Fruit fly (Drosophila melanogaster) whole organism, pupa: ENCODE measurements around the gene CG13062.

ENCODE experiments used
- CG15710 ChIP-seq: fragments of 200-800 bp; sonication (Bioruptor generic); optimal IDR thresholded peaks from 2 replicates; lab custom pipeline; 2018; ENCODE audit warnings: missing biosample characterization, mild to moderate bottlenecking, missing genetic modification characterization, moderate library complexity
- CG8159 ChIP-seq: fragments of 200-800 bp; sonication (Bioruptor generic); optimal IDR thresholded peaks from 3 replicates; lab custom pipeline; 2018; ENCODE audit warnings: missing biosample characterization, mild to moderate bottlenecking, missing genetic modification characterization, moderate library complexity
- CG9948 ChIP-seq: fragments of 200-800 bp; sonication (Bioruptor generic); optimal IDR thresholded peaks from 2 replicates; lab custom pipeline; 2018; ENCODE audit warnings: missing biosample characterization, mild to moderate bottlenecking, missing genetic modification characterization, moderate library complexity
- D1 ChIP-seq: fragments of 200-800 bp; sonication (Bioruptor generic); optimal IDR thresholded peaks from 2 replicates; lab custom pipeline; 2018; ENCODE audit warnings: missing biosample characterization, mild to moderate bottlenecking, missing genetic modification characterization, moderate library complexity
- EcR ChIP-seq: fragments of 200-800 bp; sonication (Bioruptor generic); optimal IDR thresholded peaks from 3 replicates; lab custom pipeline; 2019; ENCODE audit warnings: missing biosample characterization, missing genetic modification characterization, mild to moderate bottlenecking, moderate library complexity, missing genetic modification reagents
- Ets98B ChIP-seq: fragments of 200-800 bp; sonication (Bioruptor generic); IDR thresholded peaks from 2 replicates; pipeline ENCODE4 v1.3.6; 2022; ENCODE audit warnings: missing biosample characterization, missing genetic modification characterization
- rn ChIP-seq: fragments of 200-800 bp; sonication (Bioruptor generic); IDR thresholded peaks from 2 replicates; pipeline ENCODE4 v1.3.6; 2022; ENCODE audit warnings: missing biosample characterization, missing genetic modification characterization

- TF ChIP-seq D1 (tag; lab: Kevin White, UChicago): no peak
- TF ChIP-seq Ets98B (GFP tag; lab: Robert Waterston, UW): peak; percentile 48
- no peak for TF ChIP-seq rn (GFP tag; lab: Robert Waterston, UW)
- no peak for TF ChIP-seq CG15710 (tag; lab: Kevin White, UChicago)
- TF ChIP-seq CG9948 (tag; lab: Kevin White, UChicago): no peak
- no peak for TF ChIP-seq CG8159 (tag; lab: Kevin White, UChicago)
- TF ChIP-seq EcR (GFP tag; lab: Kevin White, UChicago): no peak
These were observed 22.4 kb upstream of the CG13062 start for dm6 chr3L:16291678-16292077.
